Worm (Caenorhabditis elegans): Measurements from ENCODE around the gene C45G9.4.
A peak's percentile ranks its signal among the peaks of the same experiment; 100 is the strongest.
"Not testable (repeated sequence)": the region's sequence is repeated elsewhere in the genome, so short reads cannot be mapped to it uniquely, and the experiment has no call there.

C45G9.4 gene

DNA sequence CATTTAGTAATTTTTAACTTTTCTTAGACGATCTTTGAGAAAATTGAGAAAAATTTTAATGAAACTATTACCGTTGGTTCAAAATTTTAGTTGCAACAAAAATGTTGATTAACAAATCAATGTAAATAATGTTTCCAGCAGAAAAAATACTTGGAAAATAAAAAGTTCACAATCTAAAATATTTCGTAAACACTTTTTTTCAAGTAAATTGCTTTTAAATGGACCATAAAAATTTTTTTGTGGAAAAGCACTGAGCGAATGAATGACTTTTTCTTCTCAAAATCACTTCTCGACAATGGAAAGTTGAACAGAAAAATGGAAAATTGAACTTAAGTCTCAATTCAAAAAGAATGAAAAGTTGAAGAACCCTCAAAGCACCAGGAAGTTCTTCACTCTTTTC, 9.0 kb upstream of the C45G9.4 start, which contains the start of gene C45G9.8:
C45G9.8 (minus strand) TSS at position 101 of the 400 bp plus-strand sequence.
- no peak for TF ChIP-seq ztf-18 (tag; optimal IDR thresholded peaks at IDR 0.05)
- no peak for TF ChIP-seq C06A6.2 (GFP tag; conservative IDR thresholded peaks at IDR 0.05)
- TF ChIP-seq hlh-26 (GFP tag; conservative IDR thresholded peaks at IDR 0.05), result no peak
- no peak for TF ChIP-seq nhr-90 (tag; optimal IDR thresholded peaks at IDR 0.05)
- TF ChIP-seq Y79H2A.3 (GFP tag; conservative IDR thresholded peaks at IDR 0.05), result no peak
- TF ChIP-seq nhr-80 (tag; optimal IDR thresholded peaks at IDR 0.05), result no peak

- not testable (repeated sequence) for TF ChIP-seq ztf-26 (tag; optimal IDR thresholded peaks at IDR 0.05); snpc-3.4 (tag; optimal IDR thresholded peaks at IDR 0.05); egl-44 (GFP tag; IDR thresholded peaks at IDR 0.05)
Measured at ce11 chrIII:5055709-5056108, 6.8 kb upstream of the C45G9.4 start, which contains the start of gene C45G9.9. TSS of gene C45G9.9 (minus strand) at chrIII:5055809.

DNA sequence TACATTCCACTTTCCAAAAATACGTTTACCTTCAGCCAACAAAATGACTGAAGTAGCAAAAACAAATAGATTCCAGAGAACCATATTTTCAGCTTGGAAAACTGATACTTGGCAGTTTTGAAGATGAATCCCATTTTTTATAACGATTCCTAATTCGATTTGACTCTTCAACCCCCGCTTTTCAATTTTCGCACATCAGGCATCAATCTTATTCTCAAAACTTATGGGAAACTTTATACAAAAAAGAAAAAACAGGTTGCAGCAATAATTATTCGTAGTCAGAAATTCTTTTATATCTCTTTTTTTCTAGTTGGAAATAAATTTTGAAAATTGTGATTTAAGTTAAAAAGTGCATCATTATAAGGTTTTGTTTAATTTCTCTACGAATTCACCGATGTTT, 708 bp upstream of the C45G9.4 start, which contains the start of gene C45G9.10:
C45G9.10 (minus strand) TSS at position 101 of the 400 bp plus-strand sequence.
- TF ChIP-seq rpc-1 (optimal IDR thresholded peaks at IDR 0.05) (no peak), rpc-1 (tag; optimal IDR thresholded peaks at IDR 0.05) (no peak), sdz-38 (tag; optimal IDR thresholded peaks at IDR 0.05) (no peak), T26A5.8 (tag; optimal IDR thresholded peaks at IDR 0.05) (no peak), nfya-2 (GFP tag; IDR thresholded peaks at IDR 0.05) (no peak), hrde-1 (tag; optimal IDR thresholded peaks at IDR 0.05; ENCODE audit: borderline replicate concordance) (no peak), lir-1 (GFP tag; conservative IDR thresholded peaks at IDR 0.05) (no peak), snpc-1.3 (tag; optimal IDR thresholded peaks at IDR 0.05; ENCODE audit: insufficient read depth) (no peak), sptf-2 (GFP tag; optimal IDR thresholded peaks at IDR 0.05) (no peak), gei-17 (GFP tag; optimal IDR thresholded peaks at IDR 0.05) (no peak), repo-1 (tag; optimal IDR thresholded peaks at IDR 0.05) (no peak), ztf-28 (GFP tag; IDR thresholded peaks at IDR 0.05) (no peak), C17E4.6 (GFP tag; IDR thresholded peaks at IDR 0.05) (no peak), F23B12.7 (tag; optimal IDR thresholded peaks at IDR 0.05; ENCODE audit: insufficient read depth) (no peak), ztf-18 (tag; optimal IDR thresholded peaks at IDR 0.05) (no peak), lin-40 (tag; optimal IDR thresholded peaks at IDR 0.05) (no peak), rec-8 (tag; optimal IDR thresholded peaks at IDR 0.05) (no peak), Y53F4B.3 (GFP tag; IDR thresholded peaks at IDR 0.05) (no peak)

ce11 chrIII:5068675-5069233, 6.2 kb downstream of the C45G9.4 start, which contains the start of the genes C45G9.11 and C45G9.2:
TSS of gene C45G9.11 (minus strand) at chrIII:5068725.
TSS of gene C45G9.2 (plus strand) at chrIII:5069066.
- TF ChIP-seq tlf-1 (GFP tag; optimal IDR thresholded peaks at IDR 0.05) (peak; percentile 13), madf-8 (GFP tag; conservative IDR thresholded peaks at IDR 0.05) (peak; percentile 36), nhr-179 (tag; optimal IDR thresholded peaks at IDR 0.05) (no peak), snpc-4 (GFP tag; optimal IDR thresholded peaks at IDR 0.05) (no peak), snpc-4 (tag; optimal IDR thresholded peaks at IDR 0.05) (peak in 1 of 4 experiments; percentile 45), unc-130 (GFP tag; optimal IDR thresholded peaks at IDR 0.05) (peak; percentile 73), T07F8.4 (tag; optimal IDR thresholded peaks at IDR 0.05) (no peak), F22D6.2 (tag; optimal IDR thresholded peaks at IDR 0.05) (no peak), ZK185.1 (tag; optimal IDR thresholded peaks at IDR 0.05; ENCODE audit: poor library complexity, severe bottlenecking) (peak; percentile 85), snpc-3.4 (tag; optimal IDR thresholded peaks at IDR 0.05) (no peak), lsl-1 (GFP tag; optimal IDR thresholded peaks at IDR 0.05) (peak; percentile 39), Y95B8A.8 (GFP tag; IDR thresholded peaks at IDR 0.05) (no peak), K12H6.12 (tag; optimal IDR thresholded peaks at IDR 0.05) (peak; percentile 31), unc-62 (GFP tag; optimal IDR thresholded peaks at IDR 0.05) (no peak), efl-1 (GFP tag; optimal IDR thresholded peaks at IDR 0.05) (peak; percentile 65), F33H1.4 (GFP tag; IDR thresholded peaks at IDR 0.05) (peak; percentile 65), madf-6 (GFP tag; IDR thresholded peaks at IDR 0.05) (peak; percentile 73; the same call in 1 of the 2 replicates), ztf-28 (GFP tag; IDR thresholded peaks at IDR 0.05) (peak; percentile 81; the same call in 1 of the 2 replicates), dpl-1 (GFP tag; optimal IDR thresholded peaks at IDR 0.05) (peak; percentile 58), F57A8.1 (GFP tag; optimal IDR thresholded peaks at IDR 0.05) (no peak)
